Worm (Caenorhabditis elegans): ENCODE results near the gene F09E5.14.

F09E5.14 gene

ce11 chrII:5328912-5329311 lies 15.8 kb downstream of the F09E5.14 start:
- TF ChIP-seq egl-27 (tag; optimal IDR thresholded peaks at IDR 0.05) = no peak
- TF ChIP-seq elt-1 (tag; optimal IDR thresholded peaks at IDR 0.05) = peak; percentile 90
- peak; percentile 37 for TF ChIP-seq nhr-23 (tag; optimal IDR thresholded peaks at IDR 0.05)
- TF ChIP-seq nhr-11 (tag; optimal IDR thresholded peaks at IDR 0.05) = peak; percentile 42
- no peak for TF ChIP-seq ztf-11 (tag; optimal IDR thresholded peaks at IDR 0.05)

- no peak for TF ChIP-seq ceh-16 (tag; optimal IDR thresholded peaks at IDR 0.05)
- TF ChIP-seq nhr-12 (tag; optimal IDR thresholded peaks at IDR 0.05) = no peak
- no peak for TF ChIP-seq snpc-4 (tag; optimal IDR thresholded peaks at IDR 0.05)
- TF ChIP-seq ceh-82 (tag; optimal IDR thresholded peaks at IDR 0.05) = no peak
- TF ChIP-seq nhr-76 (tag; optimal IDR thresholded peaks at IDR 0.05) = no peak
- TF ChIP-seq ceh-28 (tag; optimal IDR thresholded peaks at IDR 0.05) = no peak
- TF ChIP-seq unc-39 (tag; optimal IDR thresholded peaks at IDR 0.05) = no peak
- no peak for TF ChIP-seq nhr-67 (tag; optimal IDR thresholded peaks at IDR 0.05)
- no peak for TF ChIP-seq fkh-10 (GFP tag; optimal IDR thresholded peaks at IDR 0.05)
- TF ChIP-seq unc-62 (GFP tag; optimal IDR thresholded peaks at IDR 0.05) = no peak
- TF ChIP-seq aly-2 (tag; optimal IDR thresholded peaks at IDR 0.05) = no peak
- no peak for TF ChIP-seq hmg-11 (tag; optimal IDR thresholded peaks at IDR 0.05)
- TF ChIP-seq nhr-28 (tag; optimal IDR thresholded peaks at IDR 0.05) = no peak
- TF ChIP-seq eor-1 (tag; optimal IDR thresholded peaks at IDR 0.05) = no peak
- TF ChIP-seq lin-15B (tag; optimal IDR thresholded peaks at IDR 0.05) = no peak
Measured at ce11 chrII:5326891-5327290, 17.8 kb downstream of the F09E5.14 start.

DNA sequence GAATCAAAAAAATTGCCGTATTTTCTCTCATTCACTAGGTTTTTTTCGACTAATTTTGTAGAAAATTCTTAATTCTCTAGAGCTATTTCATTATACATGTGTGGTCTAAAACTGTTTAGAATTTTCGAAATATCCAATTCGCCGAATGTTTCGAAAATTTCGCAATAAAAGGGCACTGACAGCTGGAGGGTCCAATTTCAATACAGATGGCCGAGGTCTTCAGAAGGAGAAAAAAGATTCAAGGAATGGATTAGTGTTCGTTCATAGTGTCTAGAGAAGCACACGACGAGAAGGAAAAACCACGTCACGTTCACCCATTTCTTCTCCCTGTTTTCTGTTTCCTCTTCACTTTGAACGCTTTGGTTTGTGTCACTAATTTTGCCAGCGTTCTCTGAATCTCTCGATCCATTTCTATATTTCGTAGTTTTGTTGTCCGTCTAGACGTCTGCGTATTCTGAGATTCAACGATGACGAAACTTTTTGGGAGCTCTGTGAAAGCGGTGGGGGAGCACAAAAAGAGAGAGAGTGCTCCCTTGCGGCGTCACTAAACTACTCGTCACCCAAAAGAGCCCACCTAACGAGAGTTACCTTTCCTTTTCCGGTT lies 18.5 kb downstream of the F09E5.14 start:
- peak; percentile 34 for TF ChIP-seq mdl-1 (tag; optimal IDR thresholded peaks at IDR 0.05)
- TF ChIP-seq nfya-1 (tag; optimal IDR thresholded peaks at IDR 0.05; ENCODE audit: insufficient read depth) = peak; percentile 83
- TF ChIP-seq egl-5 (tag; optimal IDR thresholded peaks at IDR 0.05) = peak; percentile 29
- TF ChIP-seq nhr-28 (tag; optimal IDR thresholded peaks at IDR 0.05) = no peak
- no peak for TF ChIP-seq R02D3.7 (tag; optimal IDR thresholded peaks at IDR 0.05)
- TF ChIP-seq nhr-77 (tag; optimal IDR thresholded peaks at IDR 0.05) = no peak
- TF ChIP-seq nhr-12 (tag; optimal IDR thresholded peaks at IDR 0.05) = no peak
- TF ChIP-seq ztf-4 (tag; optimal IDR thresholded peaks at IDR 0.05) = no peak
- no peak for TF ChIP-seq mml-1 (tag; optimal IDR thresholded peaks at IDR 0.05)
- no peak for TF ChIP-seq ceh-9 (tag; optimal IDR thresholded peaks at IDR 0.05)
- no peak for TF ChIP-seq lsy-12 (tag; optimal IDR thresholded peaks at IDR 0.05)
- no peak for TF ChIP-seq tbx-2 (tag; optimal IDR thresholded peaks at IDR 0.05)
- TF ChIP-seq snpc-4 (tag; optimal IDR thresholded peaks at IDR 0.05) = peak; percentile 16
- no peak for TF ChIP-seq daf-12 (tag; optimal IDR thresholded peaks at IDR 0.05)
- TF ChIP-seq elt-1 (tag; optimal IDR thresholded peaks at IDR 0.05) = peak; percentile 5
- TF ChIP-seq ZK546.5 (tag; optimal IDR thresholded peaks at IDR 0.05) = no peak
- no peak for TF ChIP-seq nhr-23 (tag; optimal IDR thresholded peaks at IDR 0.05)
- peak; percentile 23 for TF ChIP-seq nhr-11 (tag; optimal IDR thresholded peaks at IDR 0.05)
- no peak for TF ChIP-seq ceh-16 (tag; optimal IDR thresholded peaks at IDR 0.05)
- TF ChIP-seq nhr-25 (tag; optimal IDR thresholded peaks at IDR 0.05) = no peak
- TF ChIP-seq elt-3 (tag; optimal IDR thresholded peaks at IDR 0.05) = no peak
- TF ChIP-seq fkh-10 (GFP tag; optimal IDR thresholded peaks at IDR 0.05) = peak; percentile 78
- TF ChIP-seq pha-4 (tag; optimal IDR thresholded peaks at IDR 0.05) = peak; percentile 87
- peak; percentile 64 for TF ChIP-seq hmg-11 (tag; optimal IDR thresholded peaks at IDR 0.05)
- TF ChIP-seq ceh-82 (tag; optimal IDR thresholded peaks at IDR 0.05) = no peak
- no peak for TF ChIP-seq aly-2 (tag; optimal IDR thresholded peaks at IDR 0.05)
- no peak for TF ChIP-seq sea-2 (GFP tag; optimal IDR thresholded peaks at IDR 0.05)
- no peak for TF ChIP-seq fkh-2 (tag; optimal IDR thresholded peaks at IDR 0.05)
- TF ChIP-seq skn-1 (tag; optimal IDR thresholded peaks at IDR 0.05) = peak; percentile 76
- TF ChIP-seq unc-62 (GFP tag; optimal IDR thresholded peaks at IDR 0.05) = no peak
- peak; percentile 13 for TF ChIP-seq pqm-1 (tag; optimal IDR thresholded peaks at IDR 0.05)
- peak; percentile 44 for TF ChIP-seq elt-2 (tag; optimal IDR thresholded peaks at IDR 0.05)
- TF ChIP-seq ztf-11 (tag; optimal IDR thresholded peaks at IDR 0.05) = no peak
- no peak for TF ChIP-seq nhr-43 (tag; optimal IDR thresholded peaks at IDR 0.05; ENCODE audit: poor library complexity, severe bottlenecking)
- peak; percentile 62 for TF ChIP-seq jun-1 (tag; optimal IDR thresholded peaks at IDR 0.05)
- TF ChIP-seq fos-1 (tag; optimal IDR thresholded peaks at IDR 0.05) = no peak
- no peak for TF ChIP-seq lin-15B (tag; optimal IDR thresholded peaks at IDR 0.05)
- no peak for TF ChIP-seq egl-27 (tag; optimal IDR thresholded peaks at IDR 0.05)
- TF ChIP-seq nhr-237 (tag; optimal IDR thresholded peaks at IDR 0.05) = no peak
- TF ChIP-seq ama-1 (optimal IDR thresholded peaks at IDR 0.05) = no peak
- no peak for TF ChIP-seq nhr-67 (tag; optimal IDR thresholded peaks at IDR 0.05)
- TF ChIP-seq ceh-28 (tag; optimal IDR thresholded peaks at IDR 0.05) = peak; percentile 57
- TF ChIP-seq zag-1 (tag; optimal IDR thresholded peaks at IDR 0.05) = no peak
- no peak for TF ChIP-seq eor-1 (tag; optimal IDR thresholded peaks at IDR 0.05)
- no peak for TF ChIP-seq unc-39 (tag; optimal IDR thresholded peaks at IDR 0.05)
- peak; percentile 80 for TF ChIP-seq lin-39 (tag; optimal IDR thresholded peaks at IDR 0.05)
- TF ChIP-seq nhr-76 (tag; optimal IDR thresholded peaks at IDR 0.05) = no peak
